Fruit fly (Drosophila melanogaster) Kc167 (cell line): ENCODE data around the gene CG46456.

ENCODE experiments used
- h ChIP-seq: fragments of >200 bp; optimal IDR thresholded peaks from 3 replicates; lab custom pipeline; 2018; ENCODE audit warnings: missing external identifiers
- psq ChIP-seq: fragments of >200 bp; optimal IDR thresholded peaks from 2 replicates; lab custom pipeline; 2017; ENCODE audit warnings: missing external identifiers

DNA sequence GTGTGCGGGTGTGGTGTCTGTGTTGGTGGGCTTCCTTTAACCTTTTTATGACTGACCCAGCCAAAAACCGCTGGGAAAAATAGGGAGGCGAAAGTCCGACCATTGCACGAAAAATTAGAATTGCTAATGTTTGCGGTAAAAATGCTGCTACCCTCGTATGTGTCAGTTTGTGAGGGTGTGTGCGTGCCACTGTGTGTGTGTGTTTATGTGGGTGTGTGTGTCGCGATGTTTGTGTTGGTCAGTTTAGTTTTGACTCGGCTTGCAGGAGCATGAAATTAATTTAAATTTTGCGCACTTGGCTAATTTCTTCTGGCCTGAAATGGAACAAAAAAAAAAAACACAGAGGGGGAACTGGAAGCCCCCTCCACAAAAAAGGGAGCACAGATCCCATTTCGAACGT, 27.3 kb downstream of the CG46456 start:
- TF ChIP-seq psq (lab: Kevin White, UChicago): no peak
- no peak for TF ChIP-seq h
